Fruit fly (Drosophila melanogaster): Measurements from ENCODE around the gene tos.

tos gene

dm6 chr2L:18653328-18653675 is 28.6 kb downstream of the tos start (continued):
- TF ChIP-seq CG14965 (GFP tag; optimal IDR thresholded peaks at IDR 0.05; ENCODE audit: borderline replicate concordance) (peak; percentile 1), CTCF (GFP tag; optimal IDR thresholded peaks at IDR 0.05) (no peak), pan (optimal IDR thresholded peaks at IDR 0.05) (no peak), pan (GFP tag; optimal IDR thresholded peaks at IDR 0.05 in 1 of 2, IDR thresholded peaks at IDR 0.05 in 1 of 2) (peak in 1 of 2 experiments; percentile 72), ash1 (GFP tag; optimal IDR thresholded peaks at IDR 0.05) (no peak), C15 (GFP tag; IDR thresholded peaks at IDR 0.05) (no peak), dan (GFP tag; IDR thresholded peaks at IDR 0.05) (peak; percentile 54; the same call in 1 of the 2 replicates), CG31224 (GFP tag; IDR thresholded peaks at IDR 0.05) (peak; percentile 61), unc-4 (GFP tag; IDR thresholded peaks at IDR 0.05; ENCODE audit: partially characterized antibody) (no peak), fd96Cb (tag; optimal IDR thresholded peaks at IDR 0.05) (peak; percentile 79), z (GFP tag; IDR thresholded peaks at IDR 0.05) (peak; percentile 41; the same call in 1 of the 3 replicates), HLH54F (GFP tag; optimal IDR thresholded peaks at IDR 0.05) (peak; percentile 27), CG6175 (GFP tag; IDR thresholded peaks at IDR 0.05) (peak; percentile 45; the same call in 1 of the 3 replicates), CG2129 (GFP tag; IDR thresholded peaks at IDR 0.05; ENCODE audit: partially characterized antibody) (no peak), E2f2 (GFP tag; IDR thresholded peaks at IDR 0.05) (no peak), Dll (GFP tag; IDR thresholded peaks at IDR 0.05; ENCODE audit: partially characterized antibody) (no peak), hbn (GFP tag; IDR thresholded peaks at IDR 0.05; ENCODE audit: partially characterized antibody) (no peak), ems (GFP tag; optimal IDR thresholded peaks at IDR 0.05) (peak; percentile 47), eve (GFP tag; optimal IDR thresholded peaks at IDR 0.05) (peak in 1 of 2 experiments; percentile 87), Myb (GFP tag; optimal IDR thresholded peaks at IDR 0.05) (no peak), CG1792 (GFP tag; optimal IDR thresholded peaks at IDR 0.05) (peak; percentile 51), nom (GFP tag; optimal IDR thresholded peaks at IDR 0.05) (no peak), hb (GFP tag; IDR thresholded peaks at IDR 0.05; ENCODE audit: partially characterized antibody) (no peak), wek (GFP tag; optimal IDR thresholded peaks at IDR 0.05) (no peak), CG17802 (tag; optimal IDR thresholded peaks at IDR 0.05) (peak; percentile 66), CG11696 (GFP tag; IDR thresholded peaks at IDR 0.05) (peak; percentile 60; the same call in 1 of the 2 replicates), gcm (GFP tag; optimal IDR thresholded peaks at IDR 0.05) (no peak), CG9876 (GFP tag; optimal IDR thresholded peaks at IDR 0.05) (no peak), scrt (GFP tag; optimal IDR thresholded peaks at IDR 0.05) (peak; percentile 28), al (GFP tag; IDR thresholded peaks at IDR 0.05) (no peak), zfh2 (GFP tag; optimal IDR thresholded peaks at IDR 0.05) (peak; percentile 13), tin (GFP tag; optimal IDR thresholded peaks at IDR 0.05) (peak; percentile 58), ATbp (GFP tag; optimal IDR thresholded peaks at IDR 0.05) (peak; percentile 21), Rx (GFP tag; IDR thresholded peaks at IDR 0.05) (peak; percentile 73), h (optimal IDR thresholded peaks at IDR 0.05) (no peak), vfl (GFP tag; optimal IDR thresholded peaks at IDR 0.05) (no peak), CG4617 (GFP tag; optimal IDR thresholded peaks at IDR 0.05; ENCODE audit: borderline replicate concordance) (no peak), CG17912 (GFP tag; optimal IDR thresholded peaks at IDR 0.05) (no peak), Vsx1 (GFP tag; optimal IDR thresholded peaks at IDR 0.05) (no peak), pzg (GFP tag; optimal IDR thresholded peaks at IDR 0.05) (no peak), pfk (GFP tag; optimal IDR thresholded peaks at IDR 0.05) (no peak), Lpt (GFP tag; optimal IDR thresholded peaks at IDR 0.05) (no peak), Atf3 (GFP tag; optimal IDR thresholded peaks at IDR 0.05) (peak; percentile 15), nau (GFP tag; optimal IDR thresholded peaks at IDR 0.05) (peak; percentile 52), ap (GFP tag; IDR thresholded peaks at IDR 0.05) (peak; percentile 22; the same call in 1 of the 2 replicates), CG18476 (GFP tag; optimal IDR thresholded peaks at IDR 0.05) (peak; percentile 58), CG13775 (GFP tag; optimal IDR thresholded peaks at IDR 0.05) (no peak), Hey (tag; optimal IDR thresholded peaks at IDR 0.05) (no peak), CG11093 (GFP tag; IDR thresholded peaks at IDR 0.05) (peak; percentile 71), lbe (GFP tag; optimal IDR thresholded peaks at IDR 0.05) (peak; percentile 92), CkIIα-i1 (GFP tag; IDR thresholded peaks at IDR 0.05) (no peak), CG30403 (GFP tag; optimal IDR thresholded peaks at IDR 0.05) (peak; percentile 65)

All from whole organism, embryonic.